Worm (Caenorhabditis elegans): ENCODE data around the gene str-164.

The str-164 gene

DNA sequence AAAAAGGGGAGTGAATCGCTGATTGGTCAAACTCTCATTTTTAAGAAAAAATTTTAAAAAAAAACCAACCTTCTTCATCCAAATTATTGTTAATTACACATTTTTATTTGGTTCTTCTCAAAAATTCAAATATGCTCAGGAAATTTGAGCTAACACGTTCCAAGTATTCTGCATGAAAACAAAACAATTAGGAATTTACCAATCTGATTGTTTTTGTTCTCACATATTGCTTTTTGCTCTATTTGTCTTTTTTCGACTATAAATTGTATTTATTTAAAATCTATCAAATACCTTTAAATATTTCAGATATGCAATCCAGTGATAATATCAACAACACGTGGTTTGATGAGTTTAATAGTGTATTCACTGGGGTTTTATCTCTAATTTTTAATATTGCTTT is 51.7 kb downstream of the str-164 start, which contains the start of gene srm-1:
Gene srm-1, plus strand, starts transcription at position 301 of the 400 bp plus-strand sequence.
- TF ChIP-seq mab-9 (GFP tag; IDR thresholded peaks at IDR 0.05): no peak
- TF ChIP-seq mep-1 (tag; optimal IDR thresholded peaks at IDR 0.05): no peak
- no peak for TF ChIP-seq aha-1 (tag; optimal IDR thresholded peaks at IDR 0.05)
- TF ChIP-seq lin-35 (GFP tag; optimal IDR thresholded peaks at IDR 0.05): no peak
- no peak for TF ChIP-seq ama-1 (optimal IDR thresholded peaks at IDR 0.05)
- TF ChIP-seq tbx-2 (tag; optimal IDR thresholded peaks at IDR 0.05): no peak
- no peak for TF ChIP-seq F16B12.6 (tag; optimal IDR thresholded peaks at IDR 0.05)
- no peak for TF ChIP-seq blmp-1 (tag; optimal IDR thresholded peaks at IDR 0.05)
- TF ChIP-seq unc-62 (GFP tag; optimal IDR thresholded peaks at IDR 0.05): no peak
- TF ChIP-seq pax-3 (tag; optimal IDR thresholded peaks at IDR 0.05): no peak
- TF ChIP-seq snu-23 (GFP tag; optimal IDR thresholded peaks at IDR 0.05): no peak
- no peak for TF ChIP-seq ceh-63 (GFP tag; optimal IDR thresholded peaks at IDR 0.05)
- TF ChIP-seq nhr-11 (tag; optimal IDR thresholded peaks at IDR 0.05): no peak
- no peak for TF ChIP-seq mef-2 (tag; optimal IDR thresholded peaks at IDR 0.05)

Measured in whole organism, L1 larva.